Fruit fly (Drosophila melanogaster): Measurements from ENCODE around the gene robl22E.

The robl22E gene

DNA sequence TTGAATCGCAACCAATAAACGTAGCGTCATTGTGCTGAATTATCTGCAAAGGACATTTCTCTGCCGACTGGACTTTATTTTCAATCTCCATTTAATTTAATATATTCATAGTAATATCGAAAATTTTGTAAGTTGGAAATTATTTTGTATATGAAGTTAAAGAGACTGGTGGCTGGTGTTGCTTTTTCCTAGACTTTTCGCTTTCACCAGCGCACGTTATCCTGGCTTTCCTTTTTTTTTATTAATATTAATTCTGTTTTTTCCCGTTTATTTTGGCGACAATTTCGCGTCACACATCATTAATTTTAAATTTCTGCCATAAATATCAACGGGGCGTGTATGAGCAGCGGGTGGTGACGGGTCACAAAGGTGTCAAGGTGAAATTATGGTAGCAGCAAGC is 25.3 kb downstream of the robl22E start, which contains the start of gene CG34049:
Gene CG34049, minus strand, starts transcription at position 101 of the 400 bp plus-strand sequence.
- TF ChIP-seq CG16779 (tag; optimal IDR thresholded peaks at IDR 0.05) (no peak), Ets21C (GFP tag; optimal IDR thresholded peaks at IDR 0.05) (no peak)

DNA sequence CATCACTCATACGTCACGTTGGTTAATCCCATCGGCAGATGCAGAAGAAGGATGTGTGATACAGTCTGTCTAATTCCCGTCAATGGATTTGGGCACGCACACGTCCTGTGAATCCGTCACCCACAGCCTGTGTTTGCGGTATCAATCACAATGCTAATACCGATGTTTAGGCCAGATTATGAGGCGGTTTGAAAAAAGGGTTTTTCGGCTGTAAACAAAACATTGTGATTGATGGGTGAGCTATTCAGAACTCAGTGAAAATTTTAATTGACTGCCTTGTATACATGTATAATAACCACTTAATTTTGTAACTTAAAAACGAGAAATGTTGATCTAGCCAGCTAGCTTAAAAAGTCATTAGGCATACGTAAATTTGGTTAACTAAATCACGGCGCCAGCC is 27.4 kb downstream of the robl22E start, which contains the start of gene CG4270:
Gene CG4270, plus strand, starts transcription at position 301 of the 400 bp plus-strand sequence.
- TF ChIP-seq CG7368 (GFP tag; optimal IDR thresholded peaks at IDR 0.05) (no peak), Hr4 (GFP tag; optimal IDR thresholded peaks at IDR 0.05) (no peak)

DNA sequence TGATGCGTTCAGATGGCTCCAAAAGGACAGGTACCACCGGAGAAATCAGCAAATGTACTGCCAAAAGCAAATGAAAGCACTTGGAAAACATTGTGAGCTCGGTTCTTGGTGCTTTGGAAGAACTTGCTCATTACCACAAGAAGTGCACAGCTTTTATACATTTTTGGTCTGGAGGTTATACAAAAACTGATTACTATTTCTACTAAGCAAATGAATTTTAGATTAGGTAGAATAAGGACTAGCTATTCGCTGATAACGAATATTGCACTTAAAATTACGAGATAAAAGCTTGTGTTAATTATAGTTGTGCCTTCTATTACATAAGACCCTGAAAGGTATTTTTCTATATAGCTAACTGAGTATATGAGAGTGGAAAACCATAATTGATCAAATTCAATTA is 35.6 kb downstream of the robl22E start, which contains the start of gene Send1:
Gene Send1, minus strand, starts transcription at position 101 of the 400 bp plus-strand sequence.
- TF ChIP-seq CG6854 (GFP tag; optimal IDR thresholded peaks at IDR 0.05): no peak

DNA sequence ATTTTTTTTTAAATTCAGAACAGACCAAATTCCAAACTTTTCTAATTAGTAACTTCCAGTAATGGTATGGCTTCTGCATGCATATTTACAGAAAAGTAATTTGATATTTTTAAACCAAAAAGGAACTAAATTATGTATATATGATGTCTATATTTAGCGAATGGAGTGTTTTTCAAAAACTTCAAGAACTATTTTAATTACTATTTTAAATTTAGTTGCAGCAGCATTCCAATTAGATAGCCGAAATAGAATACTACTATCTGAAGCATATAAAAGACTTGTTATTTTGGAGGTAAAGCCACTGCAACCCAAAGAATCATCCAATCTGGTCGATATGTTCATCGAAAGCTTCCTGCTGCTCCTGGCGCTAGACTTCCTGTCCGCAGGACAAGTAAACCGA is 37.8 kb downstream of the robl22E start, which contains the start of gene CG17234:
Gene CG17234, plus strand, starts transcription at position 301 of the 400 bp plus-strand sequence.
- TF ChIP-seq svp (GFP tag) (no peak), CG3919 (GFP tag; optimal IDR thresholded peaks at IDR 0.05) (no peak), esn (GFP tag; optimal IDR thresholded peaks at IDR 0.05) (no peak), CG10669 (GFP tag; optimal IDR thresholded peaks at IDR 0.05) (no peak), OdsH (GFP tag; optimal IDR thresholded peaks at IDR 0.05) (no peak), Hr39 (GFP tag; optimal IDR thresholded peaks at IDR 0.05) (no peak), Blimp-1 (GFP tag; optimal IDR thresholded peaks at IDR 0.05) (no peak), CG6163 (GFP tag; IDR thresholded peaks at IDR 0.05) (no peak), CG9139 (GFP tag; optimal IDR thresholded peaks at IDR 0.05) (no peak), CG1621 (tag; optimal IDR thresholded peaks at IDR 0.05) (no peak), Hr4 (GFP tag; optimal IDR thresholded peaks at IDR 0.05) (no peak), Eip78C (GFP tag) (no peak), topi (GFP tag; optimal IDR thresholded peaks at IDR 0.05) (no peak), Lpt (GFP tag; optimal IDR thresholded peaks at IDR 0.05) (no peak)

DNA sequence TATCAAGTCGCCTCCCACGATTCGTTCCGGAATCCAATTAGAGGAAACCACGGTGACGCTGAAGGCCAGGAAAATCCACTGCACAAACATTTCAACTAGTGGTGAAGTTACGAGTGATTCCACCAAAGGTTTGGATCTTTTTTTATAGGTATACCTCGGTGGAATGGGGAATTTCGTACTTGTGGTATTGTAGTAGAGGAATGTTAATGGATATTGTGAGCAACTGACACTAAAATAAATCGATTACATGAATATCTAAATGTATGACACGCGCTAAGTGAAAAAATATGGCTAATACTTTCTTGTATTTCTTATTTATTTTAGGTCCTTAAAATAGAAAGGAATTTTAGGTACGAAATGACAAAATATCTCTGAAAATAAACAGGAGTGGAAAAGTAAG is 38.3 kb downstream of the robl22E start, which contains the start of gene CG17239:
Gene CG17239, minus strand, starts transcription at position 101 of the 400 bp plus-strand sequence.
- TF ChIP-seq CG31627 (GFP tag; optimal IDR thresholded peaks at IDR 0.05) (no peak), CG32006 (GFP tag; optimal IDR thresholded peaks at IDR 0.05) (no peak), CG8319 (GFP tag; optimal IDR thresholded peaks at IDR 0.05) (no peak), CG15336 (GFP tag; IDR thresholded peaks at IDR 0.05) (no peak), CG6276 (GFP tag; optimal IDR thresholded peaks at IDR 0.05) (no peak), Eip93F (GFP tag; optimal IDR thresholded peaks at IDR 0.05) (no peak), fd85E (GFP tag; optimal IDR thresholded peaks at IDR 0.05) (no peak), CG9139 (GFP tag; optimal IDR thresholded peaks at IDR 0.05) (no peak), CG34406 (GFP tag; optimal IDR thresholded peaks at IDR 0.05) (no peak), CG4318 (GFP tag; optimal IDR thresholded peaks at IDR 0.05) (no peak), net (GFP tag; optimal IDR thresholded peaks at IDR 0.05) (no peak), svp (GFP tag) (no peak), Blimp-1 (GFP tag; optimal IDR thresholded peaks at IDR 0.05) (no peak), fkh (GFP tag; optimal IDR thresholded peaks at IDR 0.05) (no peak), Sox14 (GFP tag; optimal IDR thresholded peaks at IDR 0.05) (no peak), CG3032 (tag; optimal IDR thresholded peaks at IDR 0.05) (no peak), cyc (GFP tag; optimal IDR thresholded peaks at IDR 0.05) (no peak), ss (GFP tag; optimal IDR thresholded peaks at IDR 0.05) (no peak), Met (GFP tag; optimal IDR thresholded peaks at IDR 0.05) (no peak)

All from whole organism, prepupa.